Worm (Caenorhabditis elegans) whole organism, L3 larva: ENCODE data around the gene C09G12.17.

Experiments used
- R02D3.7 ChIP-seq: fragments of 150-350 bp; optimal IDR thresholded peaks from 2 replicates; lab custom pipeline; 2014; ENCODE audit warnings: missing biosample characterization, missing genetic modification characterization
- ZK546.5 ChIP-seq: sonication (generic microtip); optimal IDR thresholded peaks from 2 replicates; lab custom pipeline; 2017; ENCODE audit warnings: missing biosample characterization, missing genetic modification characterization
- ama-1 ChIP-seq: fragments of 150-350 bp; optimal IDR thresholded peaks from 2 replicates; lab custom pipeline; 2018
- ceh-16 ChIP-seq: sonication (generic microtip); optimal IDR thresholded peaks from 2 replicates; lab custom pipeline; 2017; ENCODE audit warnings: missing biosample characterization, missing genetic modification characterization
- ceh-9 ChIP-seq: sonication (generic microtip); optimal IDR thresholded peaks from 2 replicates; lab custom pipeline; 2018; ENCODE audit warnings: missing biosample characterization, missing genetic modification characterization
- daf-12 ChIP-seq: fragments of 150-350 bp; optimal IDR thresholded peaks from 2 replicates; lab custom pipeline; 2014; ENCODE audit warnings: missing biosample characterization, missing genetic modification reagents, missing genetic modification characterization
- egl-27 ChIP-seq: sonication (generic microtip); optimal IDR thresholded peaks from 4 replicates; lab custom pipeline; 2017; ENCODE audit warnings: missing biosample characterization, missing genetic modification reagents, missing genetic modification characterization
- egl-5 ChIP-seq: fragments of 150-350 bp; optimal IDR thresholded peaks from 2 replicates; lab custom pipeline; 2017; ENCODE audit warnings: missing biosample characterization, missing genetic modification reagents, missing genetic modification characterization, inconsistent platforms
- elt-1 ChIP-seq: fragments of 150-350 bp; optimal IDR thresholded peaks from 2 replicates; lab custom pipeline; 2014; ENCODE audit warnings: missing biosample characterization, missing genetic modification characterization
- eor-1 ChIP-seq, 2 experiments: fragments of 150-350 bp; optimal IDR thresholded peaks; 2 replicates each; lab custom pipeline; 2014 to 2018; ENCODE audit warnings: missing biosample characterization in 2 of 2, missing genetic modification characterization in 2 of 2
- fkh-10 ChIP-seq: sonication (generic microtip); optimal IDR thresholded peaks from 2 replicates; lab custom pipeline; 2017; ENCODE audit warnings: missing biosample characterization, missing genetic modification reagents, missing genetic modification characterization
- fos-1 ChIP-seq: fragments of 150-350 bp; optimal IDR thresholded peaks from 2 replicates; lab custom pipeline; 2014; ENCODE audit warnings: missing biosample characterization, missing genetic modification characterization
- hmg-11 ChIP-seq: sonication (generic microtip); optimal IDR thresholded peaks from 2 replicates; lab custom pipeline; 2016; ENCODE audit warnings: missing genetic modification characterization, missing compliant biosample characterization
- mdl-1 ChIP-seq: fragments of 150-350 bp; optimal IDR thresholded peaks from 2 replicates; lab custom pipeline; 2014; ENCODE audit warnings: missing biosample characterization, missing genetic modification characterization
- mml-1 ChIP-seq: fragments of 150-350 bp; sonication (generic microtip); optimal IDR thresholded peaks from 3 replicates; lab custom pipeline; 2014; ENCODE audit warnings: missing biosample characterization, missing genetic modification characterization
- nfya-1 ChIP-seq: sonication (generic microtip); optimal IDR thresholded peaks from 2 replicates; lab custom pipeline; 2017; ENCODE audit warnings: missing genetic modification characterization, mild to moderate bottlenecking, missing compliant biosample characterization, antibody characterized with exemption, moderate library complexity; ENCODE audit not compliant: insufficient read depth
- nhr-237 ChIP-seq: fragments of 150-350 bp; optimal IDR thresholded peaks from 2 replicates; lab custom pipeline; 2014; ENCODE audit warnings: missing biosample characterization, missing genetic modification characterization
- nhr-25 ChIP-seq: sonication (generic microtip); optimal IDR thresholded peaks from 2 replicates; lab custom pipeline; 2017; ENCODE audit warnings: missing biosample characterization, missing genetic modification characterization
- nhr-28 ChIP-seq: fragments of 150-350 bp; optimal IDR thresholded peaks from 2 replicates; lab custom pipeline; 2014; ENCODE audit warnings: missing biosample characterization, missing genetic modification characterization
- nhr-67 ChIP-seq: fragments of 150-350 bp; optimal IDR thresholded peaks from 2 replicates; lab custom pipeline; 2014; ENCODE audit warnings: missing biosample characterization, missing genetic modification characterization
- nhr-76 ChIP-seq: fragments of 150-350 bp; sonication (generic microtip); optimal IDR thresholded peaks from 5 replicates; lab custom pipeline; 2014; ENCODE audit warnings: missing biosample characterization, missing genetic modification characterization
- nhr-77 ChIP-seq: fragments of 150-350 bp; optimal IDR thresholded peaks from 2 replicates; lab custom pipeline; 2014; ENCODE audit warnings: missing biosample characterization, missing genetic modification characterization
- pha-4 ChIP-seq: fragments of 150-350 bp; optimal IDR thresholded peaks from 2 replicates; lab custom pipeline; 2014; ENCODE audit warnings: missing biosample characterization, missing genetic modification reagents, missing genetic modification characterization
- pqm-1 ChIP-seq: fragments of 150-350 bp; optimal IDR thresholded peaks from 2 replicates; lab custom pipeline; 2017; ENCODE audit warnings: missing biosample characterization, missing genetic modification characterization, inconsistent platforms
- sea-2 ChIP-seq: fragments of 150-350 bp; sonication (generic microtip); optimal IDR thresholded peaks from 4 replicates; lab custom pipeline; 2014; ENCODE audit warnings: missing biosample characterization, missing genetic modification reagents, missing genetic modification characterization
- skn-1 ChIP-seq: fragments of 150-350 bp; optimal IDR thresholded peaks from 2 replicates; lab custom pipeline; 2014; ENCODE audit warnings: missing biosample characterization, missing genetic modification characterization
- snpc-4 ChIP-seq: fragments of 150-350 bp; optimal IDR thresholded peaks from 2 replicates; lab custom pipeline; 2014; ENCODE audit warnings: missing biosample characterization, missing genetic modification characterization
- tbx-2 ChIP-seq: sonication (generic microtip); optimal IDR thresholded peaks from 2 replicates; lab custom pipeline; 2016; ENCODE audit warnings: mild to moderate bottlenecking, missing genetic modification characterization, missing compliant biosample characterization
- unc-39 ChIP-seq: sonication (generic microtip); optimal IDR thresholded peaks from 4 replicates; lab custom pipeline; 2017; ENCODE audit warnings: missing biosample characterization, missing genetic modification characterization
- unc-62 ChIP-seq: fragments of 150-350 bp; sonication (generic microtip); optimal IDR thresholded peaks from 4 replicates; lab custom pipeline; 2014; ENCODE audit warnings: missing biosample characterization, missing genetic modification reagents, missing genetic modification characterization
- ztf-11 ChIP-seq: fragments of 150-350 bp; optimal IDR thresholded peaks from 2 replicates; lab custom pipeline; 2014; ENCODE audit warnings: missing biosample characterization, missing genetic modification characterization
- ztf-4 ChIP-seq: fragments of 150-350 bp; optimal IDR thresholded peaks from 2 replicates; lab custom pipeline; 2014; ENCODE audit warnings: missing biosample characterization, missing genetic modification characterization

The C09G12.17 gene

ce11 chrIV:3505940-3506339, 9.7 kb upstream of the C09G12.17 start:
- TF ChIP-seq pha-4 (tag; lab: Kevin White, UChicago) (peak; percentile 6), eor-1 (tag; optimal IDR thresholded peaks at IDR 0.05; lab: Kevin White, UChicago) (no peak), fos-1 (no peak), R02D3.7 (tag; lab: Kevin White, UChicago) (no peak), snpc-4 (tag; lab: Kevin White, UChicago) (no peak), ztf-4 (tag; lab: Kevin White, UChicago) (no peak), nhr-76 (tag; lab: Kevin White, UChicago) (no peak)

- no peak for TF ChIP-seq hmg-11 (tag; lab: Kevin White, UChicago)
- TF ChIP-seq nhr-237 (tag; lab: Kevin White, UChicago) = no peak
- TF ChIP-seq ZK546.5 (tag; lab: Kevin White, UChicago) = no peak
- TF ChIP-seq egl-5 (tag; lab: Kevin White, UChicago) = no peak
- TF ChIP-seq nhr-28 (tag; lab: Kevin White, UChicago) = no peak
- TF ChIP-seq ztf-4 (tag; lab: Kevin White, UChicago) = no peak
- TF ChIP-seq eor-1 (tag; optimal IDR thresholded peaks at IDR 0.05; lab: Kevin White, UChicago) = no peak
- TF ChIP-seq daf-12 = no peak
- TF ChIP-seq ztf-11 (tag; lab: Kevin White, UChicago) = no peak
- TF ChIP-seq mml-1 = no peak
Observed at ce11 chrIV:3504144-3504543, 7.9 kb upstream of the C09G12.17 start, which contains the start of gene srz-83. srz-83 (plus strand) TSS chrIV:3504444.

- TF ChIP-seq elt-1 (tag; lab: Kevin White, UChicago) (no peak), eor-1 (tag; optimal IDR thresholded peaks at IDR 0.05; lab: Kevin White, UChicago) (no peak), unc-62 (no peak), fkh-10 (GFP tag; lab: Kevin White, UChicago) (no peak), egl-27 (tag; lab: Kevin White, UChicago) (no peak), mdl-1 (tag; lab: Kevin White, UChicago) (no peak), daf-12 (no peak), ceh-9 (no peak), ceh-16 (tag; lab: Kevin White, UChicago) (no peak), ztf-11 (tag; lab: Kevin White, UChicago) (no peak), nhr-77 (no peak), nhr-67 (tag; lab: Kevin White, UChicago) (no peak), R02D3.7 (tag; lab: Kevin White, UChicago) (no peak), pqm-1 (tag; lab: Kevin White, UChicago) (no peak), nhr-28 (tag; lab: Kevin White, UChicago) (no peak), mml-1 (no peak), unc-39 (tag; lab: Kevin White, UChicago) (no peak), skn-1 (tag; lab: Kevin White, UChicago) (no peak), nhr-76 (tag; lab: Kevin White, UChicago) (no peak), tbx-2 (no peak)
Observed at ce11 chrIV:3501981-3502736, 5.9 kb upstream of the C09G12.17 start.

- no peak for TF ChIP-seq fkh-10 (GFP tag; lab: Kevin White, UChicago)
- TF ChIP-seq ceh-9 = no peak
- no peak for TF ChIP-seq pha-4 (tag; lab: Kevin White, UChicago)
- TF ChIP-seq ZK546.5 (tag; lab: Kevin White, UChicago) = no peak
- no peak for TF ChIP-seq mdl-1 (tag; lab: Kevin White, UChicago)
- TF ChIP-seq nfya-1 (tag; lab: Kevin White, UChicago) = no peak
- TF ChIP-seq ztf-4 (tag; lab: Kevin White, UChicago) = no peak
- no peak for TF ChIP-seq nhr-25 (tag; lab: Kevin White, UChicago)
Observed at ce11 chrIV:3497909-3498308, 1.7 kb upstream of the C09G12.17 start, which contains the start of gene ceh-53. ceh-53 (plus strand) TSS chrIV:3498209.

- TF ChIP-seq sea-2 = no peak
- no peak for TF ChIP-seq nhr-67 (tag; lab: Kevin White, UChicago)
- TF ChIP-seq ceh-9 = no peak
- TF ChIP-seq daf-12 = no peak
- TF ChIP-seq mml-1 = no peak
- TF ChIP-seq ZK546.5 (tag; lab: Kevin White, UChicago) = no peak
- no peak for TF ChIP-seq ama-1 (lab: Kevin White, UChicago)
Observed at ce11 chrIV:3493310-3493709, 2.9 kb downstream of the C09G12.17 start, which contains the start of gene srz-79. srz-79 (plus strand) TSS chrIV:3493610.
